Worm (Caenorhabditis elegans) whole organism, young adult: ENCODE data around the gene srbc-83.
A peak's percentile ranks its signal among the peaks of the same experiment; 100 is the strongest.
"Not testable (repeated sequence)": the region's sequence is repeated elsewhere in the genome, so short reads cannot be mapped to it uniquely, and the experiment has no call there.

Experiments used
- B0019.2 ChIP-seq: fragments of 200-800 bp; sonication (Bioruptor generic); conservative IDR thresholded peaks from 2 replicates; pipeline ENCODE4 v1.3.6; 2022; ENCODE audit warnings: missing genetic modification reagents, missing genetic modification characterization, missing compliant biosample characterization
- B0261.1 ChIP-seq: sonication (generic microtip); optimal IDR thresholded peaks from 2 replicates; lab custom pipeline; 2016; ENCODE audit warnings: mild to moderate bottlenecking, missing genetic modification characterization, moderate library complexity, missing compliant biosample characterization
- B0336.3 ChIP-seq: fragments of 200-800 bp; sonication (Bioruptor generic); IDR thresholded peaks from 2 replicates; pipeline ENCODE4 v1.3.6; 2022; ENCODE audit warnings: missing genetic modification characterization, missing compliant biosample characterization
- D2030.7 ChIP-seq: fragments of 200-800 bp; sonication (Bioruptor generic); IDR thresholded peaks from 2 replicates; pipeline ENCODE4 v1.3.6; 2022; ENCODE audit warnings: missing genetic modification reagents, missing genetic modification characterization, missing compliant biosample characterization
- F10E7.11 ChIP-seq: sonication (generic microtip); optimal IDR thresholded peaks from 2 replicates; lab custom pipeline; 2017; ENCODE audit warnings: mild to moderate bottlenecking, missing genetic modification characterization, moderate library complexity, missing compliant biosample characterization
- F49E8.2 ChIP-seq: sonication (generic microtip); optimal IDR thresholded peaks from 3 replicates; lab custom pipeline; 2017; ENCODE audit warnings: missing genetic modification characterization, mild to moderate bottlenecking, missing compliant biosample characterization, antibody characterized with exemption, moderate library complexity; ENCODE audit not compliant: insufficient read depth
- K12H6.12 ChIP-seq: fragments of 200-800 bp; sonication (Bioruptor generic); optimal IDR thresholded peaks from 2 replicates; lab custom pipeline; 2018; ENCODE audit warnings: mild to moderate bottlenecking, missing genetic modification characterization, missing compliant biosample characterization
- cebp-2 ChIP-seq: fragments of 200-800 bp; sonication (Bioruptor generic); IDR thresholded peaks from 2 replicates; pipeline ENCODE4 v1.3.6; 2022; ENCODE audit warnings: missing genetic modification characterization, missing compliant biosample characterization
- ceh-100 ChIP-seq: fragments of 200-800 bp; sonication (Bioruptor generic); IDR thresholded peaks from 2 replicates; pipeline ENCODE4 v1.3.6; 2022; ENCODE audit warnings: missing genetic modification reagents, missing genetic modification characterization, missing compliant biosample characterization
- die-1 ChIP-seq: sonication (generic microtip); optimal IDR thresholded peaks from 2 replicates; lab custom pipeline; 2016; ENCODE audit warnings: missing genotype, mild to moderate bottlenecking, missing genetic modification characterization, missing compliant biosample characterization
- dox-1 ChIP-seq: fragments of 200-800 bp; sonication (Bioruptor generic); IDR thresholded peaks from 2 replicates; pipeline ENCODE4 v1.3.6; 2022; ENCODE audit warnings: missing genetic modification reagents, missing genetic modification characterization, missing compliant biosample characterization
- egrh-3 ChIP-seq: fragments of 200-800 bp; sonication (Bioruptor generic); IDR thresholded peaks from 2 replicates; pipeline ENCODE4 v1.3.6; 2022; ENCODE audit warnings: missing genetic modification reagents, missing genetic modification characterization, missing compliant biosample characterization
- fkh-3 ChIP-seq: sonication (generic microtip); optimal IDR thresholded peaks from 2 replicates; lab custom pipeline; 2016; ENCODE audit warnings: mild to moderate bottlenecking, missing genetic modification characterization, missing compliant biosample characterization
- hlh-12 ChIP-seq: sonication (generic microtip); optimal IDR thresholded peaks from 2 replicates; lab custom pipeline; 2016; ENCODE audit warnings: missing genetic modification characterization, missing compliant biosample characterization
- hmg-1.2 ChIP-seq: fragments of 200-800 bp; sonication (Bioruptor generic); IDR thresholded peaks from 2 replicates; pipeline ENCODE4 v1.3.6; 2022; ENCODE audit warnings: missing genetic modification reagents, missing genetic modification characterization, missing compliant biosample characterization
- hsf-1 ChIP-seq: fragments of 200-800 bp; sonication (Bioruptor generic); IDR thresholded peaks from 2 replicates; pipeline ENCODE4 v1.3.6; 2022; ENCODE audit warnings: missing genetic modification reagents, missing genetic modification characterization, missing compliant biosample characterization
- lin-26 ChIP-seq: fragments of 200-800 bp; sonication (Bioruptor generic); IDR thresholded peaks from 2 replicates; pipeline ENCODE4 v1.3.6; 2022; ENCODE audit warnings: missing genetic modification reagents, missing genetic modification characterization, missing compliant biosample characterization
- madf-10 ChIP-seq: sonication (generic microtip); optimal IDR thresholded peaks from 2 replicates; lab custom pipeline; 2016; ENCODE audit warnings: mild to moderate bottlenecking, missing genetic modification characterization, missing compliant biosample characterization
- mcd-1 ChIP-seq: fragments of 200-800 bp; sonication (Bioruptor generic); IDR thresholded peaks from 2 replicates; pipeline ENCODE4 v1.3.6; 2022; ENCODE audit warnings: missing genetic modification reagents, missing genetic modification characterization, missing compliant biosample characterization
- nfyb-1 ChIP-seq: fragments of 200-800 bp; sonication (Bioruptor generic); IDR thresholded peaks from 2 replicates; pipeline ENCODE4 v1.3.6; 2022; ENCODE audit warnings: missing genetic modification reagents, missing genetic modification characterization, missing compliant biosample characterization
- nhr-80 ChIP-seq: sonication (generic microtip); optimal IDR thresholded peaks from 2 replicates; lab custom pipeline; 2016; ENCODE audit warnings: missing genetic modification characterization, missing compliant biosample characterization
- nhr-90 ChIP-seq: sonication (generic microtip); optimal IDR thresholded peaks from 2 replicates; lab custom pipeline; 2016; ENCODE audit warnings: missing genotype, mild to moderate bottlenecking, missing genetic modification characterization, missing compliant biosample characterization
- pbrm-1 ChIP-seq: fragments of 200-800 bp; sonication (Bioruptor generic); IDR thresholded peaks from 2 replicates; pipeline ENCODE4 v1.3.6; 2022; ENCODE audit warnings: missing genetic modification reagents, missing genetic modification characterization, missing compliant biosample characterization
- rpc-1 ChIP-seq, 2 experiments: fragments of 150-350 bp in 1 of 2; sonication (generic microtip) in 1 of 2; optimal IDR thresholded peaks; 2 replicates each; lab custom pipeline; 2014 to 2018; ENCODE audit warnings: missing biosample characterization in 1 of 2, missing genetic modification characterization in 1 of 2, missing genetic modification reagents in 1 of 2, missing genotype in 1 of 2
- sdz-38 ChIP-seq: sonication (generic microtip); optimal IDR thresholded peaks from 2 replicates; lab custom pipeline; 2016; ENCODE audit warnings: missing genotype, missing genetic modification characterization, missing compliant biosample characterization
- snpc-4 ChIP-seq, 5 experiments: fragments of 150-350 bp in 1 of 5; sonication (generic microtip) in 4 of 5; optimal IDR thresholded peaks; 2 replicates each; lab custom pipeline; 2014 to 2018; ENCODE audit warnings: missing genetic modification characterization in 5 of 5, missing biosample characterization in 3 of 5, antibody characterized with exemption in 2 of 5, mild to moderate bottlenecking in 2 of 5, missing compliant biosample characterization in 2 of 5, missing genotype in 2 of 5, moderate library complexity in 2 of 5, missing genetic modification reagents in 1 of 5
- tbp1 ChIP-seq: fragments of 200-800 bp; sonication (Bioruptor generic); optimal IDR thresholded peaks from 2 replicates; lab custom pipeline; 2018; ENCODE audit warnings: mild to moderate bottlenecking, missing genetic modification characterization, missing compliant biosample characterization
- zim-3 ChIP-seq: sonication (generic microtip); optimal IDR thresholded peaks from 2 replicates; lab custom pipeline; 2017; ENCODE audit warnings: mild to moderate bottlenecking, missing genetic modification characterization, moderate library complexity, missing compliant biosample characterization
- ztf-18 ChIP-seq: sonication (generic microtip); optimal IDR thresholded peaks from 2 replicates; lab custom pipeline; 2016; ENCODE audit warnings: missing genotype, mild to moderate bottlenecking, missing genetic modification characterization, missing compliant biosample characterization
- ztf-25 ChIP-seq: fragments of 200-800 bp; sonication (Bioruptor generic); IDR thresholded peaks from 2 replicates; pipeline ENCODE4 v1.3.6; 2022; ENCODE audit warnings: missing genetic modification reagents, missing genetic modification characterization, missing compliant biosample characterization

Gene srbc-83

DNA sequence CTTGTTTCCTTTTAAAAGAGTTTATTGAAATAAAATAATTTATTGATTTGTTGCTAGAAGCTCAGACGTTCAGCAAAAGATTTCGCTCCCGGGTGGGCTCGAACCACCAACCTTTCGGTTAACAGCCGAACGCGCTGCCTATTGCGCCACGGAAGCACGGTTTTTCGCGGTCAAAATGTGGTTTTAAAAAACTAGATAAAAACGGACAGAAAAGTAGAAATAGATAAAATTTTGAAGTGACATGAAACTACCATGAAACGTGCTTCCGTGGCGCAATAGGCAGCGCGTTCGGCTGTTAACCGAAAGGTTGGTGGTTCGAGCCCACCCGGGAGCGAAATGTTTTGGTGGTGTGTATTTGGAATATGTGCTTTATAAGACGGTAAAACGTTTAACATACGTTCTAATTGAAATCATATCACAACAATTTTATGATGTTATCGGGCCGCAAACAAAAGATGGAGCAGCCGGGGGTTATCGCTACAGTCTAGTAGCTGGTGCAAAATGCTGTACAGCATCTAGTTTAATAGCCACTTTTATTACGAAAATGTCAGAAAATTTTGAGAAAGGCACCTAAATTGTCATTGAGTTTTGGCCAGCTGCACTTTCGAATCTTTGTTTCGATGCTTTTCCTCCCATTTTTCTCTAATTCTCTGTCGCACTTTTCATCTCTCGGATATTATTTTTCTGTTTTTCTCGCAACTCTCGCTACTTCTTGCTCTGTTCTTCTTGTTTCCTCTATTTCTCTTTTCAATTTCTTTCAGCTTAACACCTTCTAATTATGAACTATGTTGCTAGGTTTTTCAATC lies 41.3 kb downstream of the srbc-83 start, which contains the start of gene slc-9B.2 (continued):
- peak; percentile 54 for TF ChIP-seq F49E8.2
- peak; percentile 85 for TF ChIP-seq tbp1

- 0 out of 2 replicates have a peak, but pooled peaks have one; percentile 40 for TF ChIP-seq mcd-1 (GFP tag; lab: Robert Waterston, UW)
- peak; percentile 34 for TF ChIP-seq ztf-18 (tag; lab: Kevin White, UChicago)
- TF ChIP-seq rpc-1 (optimal IDR thresholded peaks at IDR 0.05; lab: Kevin White, UChicago) = peak; percentile 54
- TF ChIP-seq rpc-1 (tag; optimal IDR thresholded peaks at IDR 0.05; lab: Kevin White, UChicago) = peak; percentile 72
- TF ChIP-seq die-1 (tag; lab: Kevin White, UChicago) = peak; percentile 13
- 0 out of 2 replicates have a peak, but pooled peaks have one; percentile 12 for TF ChIP-seq hsf-1 (GFP tag; lab: Robert Waterston, UW)
- peak; percentile 33; the same call in 1 of the 2 replicates for TF ChIP-seq hmg-1.2 (GFP tag; lab: Robert Waterston, UW)
- TF ChIP-seq madf-10 (tag; lab: Kevin White, UChicago) = peak; percentile 10
- peak; percentile 36; the same call in 1 of the 2 replicates for TF ChIP-seq lin-26 (GFP tag; lab: Robert Waterston, UW)
- 0 out of 2 replicates have a peak, but pooled peaks have one; percentile 34 for TF ChIP-seq D2030.7 (GFP tag; lab: Robert Waterston, UW)
- TF ChIP-seq tbp1 = peak; percentile 82
- TF ChIP-seq dox-1 = 0 out of 2 replicates have a peak, but pooled peaks have one; percentile 35
- TF ChIP-seq B0261.1 = peak; percentile 67
- not testable (repeated sequence) for TF ChIP-seq snpc-4 (GFP tag; optimal IDR thresholded peaks at IDR 0.05; lab: Kevin White, UChicago)
- TF ChIP-seq snpc-4 (tag; optimal IDR thresholded peaks at IDR 0.05; lab: Kevin White, UChicago) = peak in 2 of 4 experiments; percentile 77 to 81
- TF ChIP-seq pbrm-1 (GFP tag; lab: Robert Waterston, UW) = 0 out of 2 replicates have a peak, but pooled peaks have one; percentile 43
- peak; percentile 0 for TF ChIP-seq F49E8.2
- TF ChIP-seq nhr-90 (tag; lab: Kevin White, UChicago) = peak; percentile 10
- TF ChIP-seq ztf-25 (GFP tag; lab: Robert Waterston, UW) = 0 out of 2 replicates have a peak, but pooled peaks have one; percentile 2
- 0 out of 2 replicates have a peak, but pooled peaks have one; percentile 64 for TF ChIP-seq cebp-2 (GFP tag; lab: Robert Waterston, UW)
- 0 out of 2 replicates have a peak, but pooled peaks have one; percentile 17 for TF ChIP-seq egrh-3 (GFP tag; lab: Robert Waterston, UW)
These were observed 44.5 kb downstream of the srbc-83 start for ce11 chrV:16341497-16342257.

DNA sequence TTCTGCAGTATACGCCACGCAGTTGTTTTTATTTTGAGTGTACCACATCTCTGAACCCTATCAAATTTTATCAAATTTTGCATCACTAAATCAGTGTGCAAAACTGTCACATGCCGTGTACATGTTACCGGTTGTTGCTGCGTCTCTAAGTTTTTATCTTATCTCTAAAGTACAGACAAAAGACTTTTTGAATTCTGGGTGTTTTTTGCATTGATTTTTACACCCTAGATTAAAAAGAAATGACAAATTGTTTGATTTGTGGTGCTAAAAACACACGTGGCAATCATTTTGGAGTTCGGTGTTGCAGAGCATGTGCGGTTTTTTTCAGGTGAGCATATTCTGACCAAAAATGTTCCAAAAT lies 45.1 kb downstream of the srbc-83 start, which contains the start of gene nhr-193:
nhr-193 (plus strand) TSS at position 51 of the 361 bp plus-strand sequence.
- TF ChIP-seq nhr-80 = peak; percentile 24
- no peak for TF ChIP-seq zim-3 (tag; lab: Kevin White, UChicago)
- no peak for TF ChIP-seq B0019.2
- TF ChIP-seq nfyb-1 (GFP tag; lab: Robert Waterston, UW) = no peak
- no peak for TF ChIP-seq K12H6.12 (tag; lab: Kevin White, UChicago)
- TF ChIP-seq hlh-12 (tag; lab: Kevin White, UChicago) = no peak
- no peak for TF ChIP-seq F10E7.11 (tag; lab: Kevin White, UChicago)
- TF ChIP-seq sdz-38 (tag; lab: Kevin White, UChicago) = no peak
- TF ChIP-seq tbp1 = no peak

DNA sequence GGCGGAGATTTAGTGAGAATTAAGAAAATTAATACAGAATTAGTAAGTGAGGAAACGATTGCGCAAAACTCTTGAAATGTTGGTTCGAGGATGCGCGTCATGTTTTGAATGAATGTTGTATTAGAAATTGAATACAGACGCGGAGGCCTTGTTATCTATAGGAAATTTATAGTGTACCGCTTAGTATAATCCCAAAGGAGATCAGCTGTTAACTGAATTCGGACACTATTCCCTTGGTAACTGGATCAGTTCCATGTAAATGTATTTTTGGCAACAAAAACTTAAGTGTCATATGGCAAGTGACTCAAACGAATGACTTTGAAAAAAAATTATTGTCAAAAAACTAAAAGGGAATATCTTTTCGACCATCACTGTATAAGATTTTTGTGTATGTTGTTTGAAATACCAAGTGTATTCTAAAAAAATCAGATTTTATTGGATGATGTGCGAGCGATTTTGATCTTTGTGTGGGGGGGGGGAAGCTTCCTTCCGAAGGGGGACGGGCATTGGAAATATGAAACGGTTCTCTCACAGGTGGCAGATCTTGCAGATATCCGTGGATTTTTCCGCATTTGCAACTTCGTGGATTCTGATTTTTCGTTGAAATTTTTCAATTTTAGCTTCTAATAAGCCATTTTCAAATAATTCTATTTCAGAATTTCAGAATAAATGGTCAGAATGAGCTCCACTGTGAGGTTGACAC lies 49.4 kb downstream of the srbc-83 start, which contains the start of the genes W08G11.5 and W08G11.1:
W08G11.5 (minus strand) TSS at position 101 of the 703 bp plus-strand sequence.
W08G11.1 (plus strand) TSS at position 653 of the 703 bp plus-strand sequence.
- TF ChIP-seq B0261.1 (no peak), ceh-100 (GFP tag; lab: Robert Waterston, UW) (no peak), fkh-3 (tag; lab: Kevin White, UChicago) (no peak), B0336.3 (GFP tag; lab: Robert Waterston, UW) (no peak)
- TF ChIP-seq, all 124 proteins: peak for 0
